Fruit fly (Drosophila melanogaster) whole organism, embryonic: ENCODE data around the gene Lrch.

Source experiments
- ATbp ChIP-seq: fragments of 200-800 bp; sonication (Bioruptor generic); optimal IDR thresholded peaks from 2 replicates; lab custom pipeline; 2017; ENCODE audit warnings: missing biosample characterization, mild to moderate bottlenecking, missing genetic modification characterization, missing genetic modification reagents
- Bgb ChIP-seq: fragments of 200-800 bp; sonication (Bioruptor generic); IDR thresholded peaks from 2 replicates; pipeline ENCODE4 v1.3.6; 2022; ENCODE audit warnings: missing biosample characterization, missing genetic modification characterization; ENCODE audit not compliant: partially characterized antibody
- CG10267 ChIP-seq: fragments of 200-800 bp; sonication (Bioruptor generic); optimal IDR thresholded peaks from 2 replicates; lab custom pipeline; 2018; ENCODE audit warnings: missing biosample characterization, mild to moderate bottlenecking, missing genetic modification characterization, moderate library complexity
- CG10321 ChIP-seq: fragments of 200-800 bp; sonication (Bioruptor generic); IDR thresholded peaks from 2 replicates; pipeline ENCODE4 v1.3.6; 2022; ENCODE audit warnings: missing biosample characterization, missing genetic modification characterization
- CG10431 ChIP-seq: fragments of 200-800 bp; sonication (Bioruptor generic); optimal IDR thresholded peaks from 3 replicates; lab custom pipeline; 2018; ENCODE audit warnings: missing biosample characterization, mild to moderate bottlenecking, missing genetic modification characterization
- CG15479 ChIP-seq: fragments of 200-800 bp; sonication (Bioruptor generic); optimal IDR thresholded peaks from 3 replicates; lab custom pipeline; 2019; ENCODE audit warnings: missing biosample characterization, mild to moderate bottlenecking, missing genetic modification characterization, moderate library complexity
- CG16815 ChIP-seq: fragments of 200-800 bp; sonication (Bioruptor generic); optimal IDR thresholded peaks from 3 replicates; lab custom pipeline; 2017; ENCODE audit warnings: missing biosample characterization, mild to moderate bottlenecking, missing genetic modification characterization
- CG17361 ChIP-seq: fragments of 200-800 bp; sonication (Bioruptor generic); IDR thresholded peaks from 3 replicates; pipeline ENCODE4 v1.3.6; 2022; ENCODE audit warnings: missing biosample characterization, missing genetic modification characterization
- CG17568 ChIP-seq: fragments of 200-800 bp; sonication (Bioruptor generic); optimal IDR thresholded peaks from 2 replicates; lab custom pipeline; 2018; ENCODE audit warnings: missing biosample characterization, mild to moderate bottlenecking, missing genetic modification characterization, moderate library complexity
- CG2889 ChIP-seq: fragments of 200-800 bp; sonication (Bioruptor generic); IDR thresholded peaks from 3 replicates; pipeline ENCODE4 v1.3.6; 2022; ENCODE audit warnings: missing biosample characterization, missing genetic modification characterization
- CG30020 ChIP-seq: fragments of 200-800 bp; optimal IDR thresholded peaks from 2 replicates; lab custom pipeline; 2019; ENCODE audit warnings: missing biosample characterization, mild to moderate bottlenecking, missing genetic modification characterization, moderate library complexity
- CG3163 ChIP-seq: fragments of 200-800 bp; sonication (Bioruptor generic); optimal IDR thresholded peaks from 3 replicates; lab custom pipeline; 2016; ENCODE audit warnings: missing biosample characterization, missing genetic modification characterization
- CG32532 ChIP-seq: fragments of 200-800 bp; sonication (Bioruptor generic); IDR thresholded peaks from 2 replicates; pipeline ENCODE4 v1.3.6; 2022; ENCODE audit warnings: missing biosample characterization, missing genetic modification characterization
- CG34422 ChIP-seq: fragments of 200-800 bp; sonication (Bioruptor generic); IDR thresholded peaks from 3 replicates; pipeline ENCODE4 v1.3.6; 2022; ENCODE audit warnings: missing biosample characterization, missing genetic modification characterization
- CG3838 ChIP-seq: fragments of 200-800 bp; sonication (Bioruptor generic); optimal IDR thresholded peaks from 3 replicates; lab custom pipeline; 2016; ENCODE audit warnings: missing biosample characterization, missing genetic modification characterization
- CG4404 ChIP-seq: fragments of 200-800 bp; sonication (Bioruptor generic); IDR thresholded peaks from 2 replicates; pipeline ENCODE4 v1.3.6; 2022; ENCODE audit warnings: missing biosample characterization, missing genetic modification characterization
- CG4707 ChIP-seq: fragments of 200-800 bp; sonication (Bioruptor generic); optimal IDR thresholded peaks from 2 replicates; lab custom pipeline; 2018; ENCODE audit warnings: missing biosample characterization, mild to moderate bottlenecking, missing genetic modification characterization, moderate library complexity
- CG6765 ChIP-seq: fragments of 200-800 bp; sonication (Bioruptor generic); optimal IDR thresholded peaks from 3 replicates; lab custom pipeline; 2017; ENCODE audit warnings: missing biosample characterization, mild to moderate bottlenecking, missing genetic modification characterization
- CG6854 ChIP-seq: fragments of 200-800 bp; sonication (Bioruptor generic); optimal IDR thresholded peaks from 3 replicates; lab custom pipeline; 2017; ENCODE audit warnings: missing biosample characterization, mild to moderate bottlenecking, missing genetic modification characterization
- CG7745 ChIP-seq: fragments of 200-800 bp; sonication (Bioruptor generic); optimal IDR thresholded peaks from 2 replicates; lab custom pipeline; 2018; ENCODE audit warnings: missing biosample characterization, mild to moderate bottlenecking, missing genetic modification characterization, moderate library complexity
- CG7786 ChIP-seq: fragments of 200-800 bp; sonication (Bioruptor generic); optimal IDR thresholded peaks from 2 replicates; lab custom pipeline; 2016; ENCODE audit warnings: missing biosample characterization, missing genetic modification characterization
- CG7963 ChIP-seq: fragments of 200-800 bp; sonication (Bioruptor generic); IDR thresholded peaks from 3 replicates; pipeline ENCODE4 v1.3.6; 2022; ENCODE audit warnings: missing biosample characterization, missing genetic modification characterization; ENCODE audit not compliant: partially characterized antibody
- CG8944 ChIP-seq: fragments of 200-800 bp; sonication (Bioruptor generic); optimal IDR thresholded peaks from 3 replicates; lab custom pipeline; 2016; ENCODE audit warnings: missing biosample characterization, missing genetic modification characterization
- CG9876 ChIP-seq: fragments of 200-800 bp; sonication (Bioruptor generic); optimal IDR thresholded peaks from 2 replicates; lab custom pipeline; 2016; ENCODE audit warnings: missing biosample characterization, missing genetic modification characterization
- Chrac-16 ChIP-seq: fragments of 200-800 bp; sonication (Bioruptor generic); optimal IDR thresholded peaks from 3 replicates; lab custom pipeline; 2016; ENCODE audit warnings: missing biosample characterization, missing genetic modification characterization
- Dp ChIP-seq: fragments of 200-800 bp; sonication (Bioruptor generic); optimal IDR thresholded peaks from 2 replicates; lab custom pipeline; 2018; ENCODE audit warnings: missing biosample characterization, mild to moderate bottlenecking, missing genetic modification characterization, moderate library complexity
- E2f2 ChIP-seq: fragments of 200-800 bp; sonication (Bioruptor generic); IDR thresholded peaks from 2 replicates; pipeline ENCODE4 v1.3.6; 2022; ENCODE audit warnings: missing biosample characterization, missing genetic modification characterization
- Gsc ChIP-seq: fragments of 200-800 bp; sonication (Bioruptor generic); IDR thresholded peaks from 2 replicates; pipeline ENCODE4 v1.3.6; 2022; ENCODE audit warnings: missing biosample characterization, missing genetic modification characterization
- H2.0 ChIP-seq: fragments of 200-800 bp; sonication (Bioruptor generic); IDR thresholded peaks from 2 replicates; pipeline ENCODE4 v1.3.6; 2022; ENCODE audit warnings: missing biosample characterization, missing genetic modification characterization
- Stat92E ChIP-seq, 3 experiments: fragments of >200 bp in 2 of 3; fragments of 200-800 bp in 1 of 3; sonication (Bioruptor generic) in 1 of 3; optimal IDR thresholded peaks; 2 replicates each; lab custom pipeline; 2017 to 2019; ENCODE audit warnings: missing biosample characterization in 3 of 3, missing genetic modification characterization in 3 of 3, mild to moderate bottlenecking in 1 of 3, moderate library complexity in 1 of 3
- chm ChIP-seq: fragments of 200-800 bp; sonication (Bioruptor generic); IDR thresholded peaks from 2 replicates; pipeline ENCODE4 v1.3.6; 2022; ENCODE audit warnings: missing biosample characterization, missing genetic modification characterization
- dati ChIP-seq: fragments of 200-800 bp; sonication (Bioruptor generic); IDR thresholded peaks from 2 replicates; pipeline ENCODE4 v1.3.6; 2022; ENCODE audit warnings: missing biosample characterization, missing genetic modification characterization
- dm ChIP-seq: fragments of 200-800 bp; sonication (Bioruptor generic); optimal IDR thresholded peaks from 3 replicates; lab custom pipeline; 2016; ENCODE audit warnings: missing biosample characterization, missing genetic modification characterization
- ems ChIP-seq: fragments of 200-800 bp; sonication (Bioruptor generic); optimal IDR thresholded peaks from 3 replicates; lab custom pipeline; 2016; ENCODE audit warnings: missing biosample characterization, missing genetic modification characterization
- fd64A ChIP-seq: fragments of 200-800 bp; sonication (Bioruptor generic); optimal IDR thresholded peaks from 3 replicates; lab custom pipeline; 2018; ENCODE audit warnings: missing biosample characterization, mild to moderate bottlenecking, missing genetic modification characterization
- lmd ChIP-seq: fragments of 200-800 bp; sonication (Bioruptor generic); IDR thresholded peaks from 2 replicates; pipeline ENCODE4 v1.3.6; 2022; ENCODE audit warnings: missing biosample characterization, missing genetic modification characterization
- mirr ChIP-seq: fragments of 200-800 bp; sonication (Bioruptor generic); optimal IDR thresholded peaks from 3 replicates; lab custom pipeline; 2018; ENCODE audit warnings: missing biosample characterization, mild to moderate bottlenecking, missing genetic modification characterization
- oc ChIP-seq: fragments of 200-800 bp; sonication (Bioruptor generic); optimal IDR thresholded peaks from 2 replicates; lab custom pipeline; 2018; ENCODE audit warnings: missing biosample characterization, mild to moderate bottlenecking, missing genetic modification characterization, moderate library complexity
- odd ChIP-seq: fragments of 200-800 bp; sonication (Bioruptor generic); optimal IDR thresholded peaks from 2 replicates; lab custom pipeline; 2017; ENCODE audit warnings: missing biosample characterization, mild to moderate bottlenecking, missing genetic modification characterization
- p53 ChIP-seq: fragments of 200-800 bp; sonication (Bioruptor generic); optimal IDR thresholded peaks from 2 replicates; lab custom pipeline; 2016; ENCODE audit warnings: missing biosample characterization, missing genetic modification characterization
- ranshi ChIP-seq: fragments of 200-800 bp; sonication (Bioruptor generic); IDR thresholded peaks from 2 replicates; pipeline ENCODE4 v1.3.6; 2022; ENCODE audit warnings: missing biosample characterization, missing genetic modification characterization
- row ChIP-seq: fragments of 200-800 bp; sonication (Bioruptor generic); IDR thresholded peaks from 3 replicates; pipeline ENCODE4 v1.3.6; 2022; ENCODE audit warnings: missing biosample characterization, missing genetic modification characterization
- sens-2 ChIP-seq: fragments of 200-800 bp; sonication (Bioruptor generic); IDR thresholded peaks from 2 replicates; pipeline ENCODE4 v1.3.6; 2022; ENCODE audit warnings: missing biosample characterization, missing genetic modification characterization
- ssp ChIP-seq: fragments of 200-800 bp; sonication (Bioruptor generic); IDR thresholded peaks from 2 replicates; pipeline ENCODE4 v1.3.6; 2022; ENCODE audit warnings: missing biosample characterization, missing genetic modification characterization
- stwl ChIP-seq: fragments of 200-800 bp; sonication (Bioruptor generic); optimal IDR thresholded peaks from 3 replicates; lab custom pipeline; 2018; ENCODE audit warnings: missing biosample characterization, mild to moderate bottlenecking, missing genetic modification characterization, moderate library complexity
- tna ChIP-seq: fragments of 200-800 bp; sonication (Bioruptor generic); IDR thresholded peaks from 2 replicates; pipeline ENCODE4 v1.3.6; 2022; ENCODE audit warnings: missing biosample characterization, missing genetic modification characterization; ENCODE audit not compliant: partially characterized antibody
- usp ChIP-seq: fragments of >200 bp; optimal IDR thresholded peaks from 2 replicates; lab custom pipeline; 2017; ENCODE audit warnings: missing biosample characterization, missing genetic modification characterization
- vfl ChIP-seq: fragments of 200-800 bp; sonication (Bioruptor generic); optimal IDR thresholded peaks from 2 replicates; lab custom pipeline; 2016; ENCODE audit warnings: missing biosample characterization, missing genetic modification characterization
- vvl ChIP-seq: fragments of 200-800 bp; sonication (Bioruptor generic); IDR thresholded peaks from 2 replicates; pipeline ENCODE4 v1.3.6; 2022; ENCODE audit warnings: missing biosample characterization, missing genetic modification characterization
- wor ChIP-seq: fragments of 200-800 bp; sonication (Bioruptor generic); IDR thresholded peaks from 2 replicates; pipeline ENCODE4 v1.3.6; 2022; ENCODE audit warnings: missing biosample characterization, missing genetic modification characterization
- yki ChIP-seq: fragments of >200 bp; optimal IDR thresholded peaks from 3 replicates; lab custom pipeline; 2018
- zen2 ChIP-seq: fragments of 200-800 bp; sonication (Bioruptor generic); IDR thresholded peaks from 3 replicates; pipeline ENCODE4 v1.3.6; 2022; ENCODE audit warnings: missing biosample characterization, missing genetic modification characterization; ENCODE audit not compliant: partially characterized antibody
- zf30C ChIP-seq: fragments of 200-800 bp; sonication (Bioruptor generic); optimal IDR thresholded peaks from 3 replicates; lab custom pipeline; 2018; ENCODE audit warnings: missing biosample characterization, mild to moderate bottlenecking, missing genetic modification characterization

Lrch gene

DNA sequence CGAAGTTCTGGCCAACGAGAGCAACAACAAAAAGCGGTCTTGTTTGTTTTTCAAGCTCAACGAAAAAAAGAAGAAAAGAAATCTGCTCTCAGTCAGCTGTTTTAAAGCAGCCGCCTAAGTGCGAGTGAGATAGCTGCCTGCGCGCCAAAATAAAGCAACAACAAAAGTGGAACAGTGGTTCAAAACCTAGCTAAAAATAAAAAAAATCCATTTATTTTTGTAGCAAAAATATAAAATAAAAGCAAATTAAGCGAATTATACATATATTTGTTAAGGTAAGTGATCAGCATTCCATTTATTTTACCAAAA lies 1.3 kb upstream of the Lrch start (continued):
- TF ChIP-seq fd64A (GFP tag; lab: Kevin White, UChicago) (no peak), stwl (peak; percentile 29), CG16815 (no peak), lmd (GFP tag; lab: Robert Waterston, UW) (no peak), chm (GFP tag; lab: Robert Waterston, UW) (no peak), CG9876 (GFP tag; lab: Kevin White, UChicago) (no peak), CG17568 (GFP tag; lab: Kevin White, UChicago) (peak; percentile 5), ems (GFP tag; lab: Kevin White, UChicago) (no peak), CG7786 (GFP tag; lab: Kevin White, UChicago) (no peak), CG10321 (no peak), tna (GFP tag; lab: Robert Waterston, UW) (no peak), CG6854 (GFP tag; lab: Kevin White, UChicago) (no peak), CG17361 (GFP tag; lab: Robert Waterston, UW) (0 out of 3 replicates have a peak, but pooled peaks have one; percentile 7), Dp (peak; percentile 72), vvl (GFP tag; lab: Robert Waterston, UW) (peak; percentile 27; the same call in 1 of the 2 replicates), yki (no peak), usp (GFP tag; lab: Kevin White, UChicago) (no peak), Bgb (GFP tag; lab: Robert Waterston, UW) (no peak), ranshi (GFP tag; lab: Robert Waterston, UW) (peak; percentile 16; the same call in 1 of the 2 replicates), E2f2 (GFP tag; lab: Robert Waterston, UW) (peak; percentile 62), CG8944 (GFP tag; lab: Kevin White, UChicago) (no peak), Stat92E (GFP tag; optimal IDR thresholded peaks at IDR 0.05; lab: Kevin White, UChicago) (no peak), ssp (GFP tag; lab: Robert Waterston, UW) (no peak), vfl (GFP tag; lab: Kevin White, UChicago) (no peak), CG3838 (GFP tag; lab: Kevin White, UChicago) (no peak), H2.0 (no peak), CG4707 (no peak), oc (no peak), p53 (GFP tag; lab: Kevin White, UChicago) (no peak), CG30020 (tag; lab: Kevin White, UChicago) (no peak), CG10267 (tag; lab: Kevin White, UChicago) (no peak), CG10431 (GFP tag; lab: Kevin White, UChicago) (no peak), CG15479 (GFP tag; lab: Kevin White, UChicago) (no peak), CG3163 (GFP tag; lab: Kevin White, UChicago) (no peak), CG7745 (tag; lab: Kevin White, UChicago) (no peak), dati (GFP tag; lab: Robert Waterston, UW) (no peak), zf30C (no peak), CG32532 (GFP tag; lab: Robert Waterston, UW) (no peak; the same call in 1 of the 2 replicates), zen2 (GFP tag; lab: Robert Waterston, UW) (no peak), CG6765 (GFP tag; lab: Kevin White, UChicago) (no peak), CG4404 (GFP tag; lab: Robert Waterston, UW) (no peak), odd (GFP tag; lab: Kevin White, UChicago) (no peak), sens-2 (no peak), wor (GFP tag; lab: Robert Waterston, UW) (no peak), CG34422 (GFP tag; lab: Robert Waterston, UW) (peak; percentile 80; the same call in 1 of the 3 replicates), dm (GFP tag; lab: Kevin White, UChicago) (no peak), ATbp (GFP tag; lab: Kevin White, UChicago) (no peak), mirr (GFP tag; lab: Kevin White, UChicago) (no peak), row (GFP tag; lab: Robert Waterston, UW) (peak; percentile 52; the same call in 2 of the 3 replicates), CG7963 (GFP tag; lab: Robert Waterston, UW) (no peak), Chrac-16 (GFP tag; lab: Kevin White, UChicago) (no peak), Gsc (GFP tag; lab: Robert Waterston, UW) (no peak), CG2889 (no peak)
